Fruit fly (Drosophila melanogaster) whole organism, embryonic: Measurements from ENCODE around the gene Ogdh.

ENCODE experiments used
- Aef1 ChIP-seq: fragments of 200-800 bp; sonication (Bioruptor generic); IDR thresholded peaks from 3 replicates; pipeline ENCODE4 v1.3.6; 2022; ENCODE audit warnings: missing biosample characterization, missing genetic modification characterization
- Bteb2 ChIP-seq: fragments of 200-800 bp; sonication (Bioruptor generic); optimal IDR thresholded peaks from 2 replicates; lab custom pipeline; 2016; ENCODE audit warnings: missing biosample characterization, missing genetic modification characterization
- CG1024 ChIP-seq: fragments of 200-800 bp; sonication (Bioruptor generic); IDR thresholded peaks from 2 replicates; pipeline ENCODE4 v1.3.6; 2022; ENCODE audit warnings: missing biosample characterization, missing genetic modification characterization
- CG10543 ChIP-seq: fragments of 200-800 bp; sonication (Bioruptor generic); optimal IDR thresholded peaks from 3 replicates; lab custom pipeline; 2017; ENCODE audit warnings: missing biosample characterization, mild to moderate bottlenecking, missing genetic modification characterization, moderate library complexity
- CG1647 ChIP-seq: fragments of 200-800 bp; sonication (Bioruptor generic); optimal IDR thresholded peaks from 3 replicates; lab custom pipeline; 2016; ENCODE audit warnings: missing biosample characterization, missing genetic modification characterization
- CG16813 ChIP-seq: fragments of 200-800 bp; sonication (Bioruptor generic); IDR thresholded peaks from 3 replicates; pipeline ENCODE4 v1.3.6; 2022; ENCODE audit warnings: missing biosample characterization, missing genetic modification characterization; ENCODE audit not compliant: partially characterized antibody
- CG16815 ChIP-seq: fragments of 200-800 bp; sonication (Bioruptor generic); optimal IDR thresholded peaks from 3 replicates; lab custom pipeline; 2017; ENCODE audit warnings: missing biosample characterization, mild to moderate bottlenecking, missing genetic modification characterization
- CG18619 ChIP-seq: fragments of 200-800 bp; sonication (Bioruptor generic); optimal IDR thresholded peaks from 3 replicates; lab custom pipeline; 2017; ENCODE audit warnings: missing biosample characterization, mild to moderate bottlenecking, missing genetic modification characterization
- CG3163 ChIP-seq: fragments of 200-800 bp; sonication (Bioruptor generic); optimal IDR thresholded peaks from 3 replicates; lab custom pipeline; 2016; ENCODE audit warnings: missing biosample characterization, missing genetic modification characterization
- CG32772 ChIP-seq: fragments of 200-800 bp; sonication (Bioruptor generic); IDR thresholded peaks from 2 replicates; pipeline ENCODE4 v1.3.6; 2022; ENCODE audit warnings: missing biosample characterization, missing genetic modification characterization
- CG33213 ChIP-seq: fragments of 200-800 bp; sonication (Bioruptor generic); optimal IDR thresholded peaks from 3 replicates; lab custom pipeline; 2016; ENCODE audit warnings: missing biosample characterization, missing genetic modification characterization
- CG33557 ChIP-seq: fragments of 200-800 bp; sonication (Bioruptor generic); optimal IDR thresholded peaks from 2 replicates; lab custom pipeline; 2019; ENCODE audit warnings: missing biosample characterization, mild to moderate bottlenecking, missing genetic modification characterization, moderate library complexity
- CkIIα-i1 ChIP-seq: fragments of 200-800 bp; sonication (Bioruptor generic); IDR thresholded peaks from 2 replicates; pipeline ENCODE4 v1.3.6; 2022; ENCODE audit warnings: missing biosample characterization, missing genetic modification characterization
- Dad ChIP-seq: fragments of 200-800 bp; sonication (Bioruptor generic); optimal IDR thresholded peaks from 3 replicates; lab custom pipeline; 2016; ENCODE audit warnings: missing biosample characterization, missing genetic modification characterization
- Dbx ChIP-seq: fragments of 200-800 bp; sonication (Bioruptor generic); IDR thresholded peaks from 3 replicates; pipeline ENCODE4 v1.3.6; 2022; ENCODE audit warnings: missing biosample characterization, missing genetic modification characterization
- Deaf1 ChIP-seq: fragments of 200-800 bp; optimal IDR thresholded peaks from 3 replicates; lab custom pipeline; 2019; ENCODE audit warnings: missing biosample characterization, mild to moderate bottlenecking, missing genetic modification characterization, moderate library complexity
- E2f1 ChIP-seq: fragments of 200-800 bp; sonication (Bioruptor generic); IDR thresholded peaks from 2 replicates; pipeline ENCODE4 v1.3.6; 2022; ENCODE audit warnings: missing biosample characterization, missing genetic modification characterization
- Eip74EF ChIP-seq, 2 experiments: fragments of 200-800 bp in 1 of 2; fragments of >200 bp in 1 of 2; sonication (Bioruptor generic) in 1 of 2; optimal IDR thresholded peaks; 2 replicates each; lab custom pipeline; 2017 to 2019; ENCODE audit warnings: missing biosample characterization in 2 of 2, missing genetic modification characterization in 2 of 2, mild to moderate bottlenecking in 1 of 2, moderate library complexity in 1 of 2
- Ets65A ChIP-seq: fragments of 200-800 bp; sonication (Bioruptor generic); peaks from one replicate; lab custom pipeline; 2016; ENCODE audit warnings: missing biosample characterization, missing genetic modification characterization
- Hey ChIP-seq: fragments of 200-800 bp; sonication (Bioruptor generic); optimal IDR thresholded peaks from 3 replicates; lab custom pipeline; 2018; ENCODE audit warnings: missing biosample characterization, mild to moderate bottlenecking, missing genetic modification characterization
- Mad ChIP-seq: fragments of 200-800 bp; sonication (Bioruptor generic); optimal IDR thresholded peaks from 2 replicates; lab custom pipeline; 2016; ENCODE audit warnings: missing biosample characterization, missing genetic modification characterization
- Ptx1 ChIP-seq: fragments of 200-800 bp; sonication (Bioruptor generic); IDR thresholded peaks from 2 replicates; pipeline ENCODE4 v1.3.6; 2022; ENCODE audit warnings: missing biosample characterization, missing genetic modification characterization
- Six4 ChIP-seq: fragments of 200-800 bp; sonication (Bioruptor generic); optimal IDR thresholded peaks from 2 replicates; lab custom pipeline; 2016; ENCODE audit warnings: missing biosample characterization, missing genetic modification characterization
- Stat92E ChIP-seq, 3 experiments: fragments of >200 bp in 2 of 3; fragments of 200-800 bp in 1 of 3; sonication (Bioruptor generic) in 1 of 3; optimal IDR thresholded peaks; 2 replicates each; lab custom pipeline; 2017 to 2019; ENCODE audit warnings: missing biosample characterization in 3 of 3, missing genetic modification characterization in 3 of 3, mild to moderate bottlenecking in 1 of 3, moderate library complexity in 1 of 3
- ap ChIP-seq: fragments of 200-800 bp; sonication (Bioruptor generic); IDR thresholded peaks from 2 replicates; pipeline ENCODE4 v1.3.6; 2022; ENCODE audit warnings: missing biosample characterization, missing genetic modification characterization
- ato ChIP-seq: fragments of 200-800 bp; sonication (Bioruptor generic); IDR thresholded peaks from 2 replicates; pipeline ENCODE4 v1.3.6; 2022; ENCODE audit warnings: missing biosample characterization, missing genetic modification characterization; ENCODE audit not compliant: partially characterized antibody
- br ChIP-seq: fragments of >200 bp; optimal IDR thresholded peaks from 2 replicates; lab custom pipeline; 2017
- caup ChIP-seq: fragments of 200-800 bp; sonication (Bioruptor generic); optimal IDR thresholded peaks from 3 replicates; lab custom pipeline; 2017; ENCODE audit warnings: missing biosample characterization, mild to moderate bottlenecking, missing genetic modification characterization, moderate library complexity; ENCODE audit not compliant: severe bottlenecking
- ci ChIP-seq: fragments of 200-800 bp; sonication (Bioruptor generic); IDR thresholded peaks from 3 replicates; pipeline ENCODE4 v1.3.6; 2022; ENCODE audit warnings: missing biosample characterization, missing genetic modification characterization
- cwo ChIP-seq: fragments of 200-800 bp; sonication (Bioruptor generic); optimal IDR thresholded peaks from 3 replicates; lab custom pipeline; 2017; ENCODE audit warnings: missing biosample characterization, missing genetic modification characterization, mild to moderate bottlenecking, moderate library complexity, missing genetic modification reagents
- dysf ChIP-seq: fragments of 200-800 bp; sonication (Bioruptor generic); IDR thresholded peaks from 3 replicates; pipeline ENCODE4 v1.3.6; 2022; ENCODE audit warnings: missing biosample characterization, missing genetic modification characterization
- ems ChIP-seq: fragments of 200-800 bp; sonication (Bioruptor generic); optimal IDR thresholded peaks from 3 replicates; lab custom pipeline; 2016; ENCODE audit warnings: missing biosample characterization, missing genetic modification characterization
- grn ChIP-seq: fragments of 200-800 bp; sonication (Bioruptor generic); optimal IDR thresholded peaks from 3 replicates; lab custom pipeline; 2017; ENCODE audit warnings: missing biosample characterization, missing genetic modification characterization
- her ChIP-seq: fragments of 200-800 bp; sonication (Bioruptor generic); optimal IDR thresholded peaks from 2 replicates; lab custom pipeline; 2016; ENCODE audit warnings: missing biosample characterization, missing genetic modification characterization
- jigr1 ChIP-seq: fragments of 200-800 bp; sonication (Bioruptor generic); IDR thresholded peaks from 3 replicates; pipeline ENCODE4 v1.3.6; 2022; ENCODE audit warnings: missing biosample characterization, missing genetic modification characterization
- jing ChIP-seq: fragments of 200-800 bp; sonication (Bioruptor generic); optimal IDR thresholded peaks from 2 replicates; lab custom pipeline; 2018; ENCODE audit warnings: missing biosample characterization, mild to moderate bottlenecking, missing genetic modification characterization
- klu ChIP-seq: fragments of 200-800 bp; sonication (Bioruptor generic); IDR thresholded peaks from 2 replicates; pipeline ENCODE4 v1.3.6; 2022; ENCODE audit warnings: missing biosample characterization, missing genetic modification characterization
- kni ChIP-seq: fragments of 200-800 bp; sonication (Bioruptor generic); optimal IDR thresholded peaks from 3 replicates; lab custom pipeline; 2017; ENCODE audit warnings: mild to moderate bottlenecking, missing biosample characterization, missing genetic modification reagents, missing genetic modification characterization
- lilli ChIP-seq: fragments of 200-800 bp; sonication (Bioruptor generic); optimal IDR thresholded peaks from 3 replicates; lab custom pipeline; 2016; ENCODE audit warnings: missing biosample characterization, missing genetic modification characterization
- maf-S ChIP-seq: fragments of 200-800 bp; sonication (Bioruptor generic); optimal IDR thresholded peaks from 2 replicates; lab custom pipeline; 2016; ENCODE audit warnings: missing biosample characterization, missing genetic modification characterization
- odd ChIP-seq: fragments of 200-800 bp; sonication (Bioruptor generic); optimal IDR thresholded peaks from 2 replicates; lab custom pipeline; 2017; ENCODE audit warnings: missing biosample characterization, mild to moderate bottlenecking, missing genetic modification characterization
- pan ChIP-seq, 4 experiments: fragments of >200 bp in 3 of 4; fragments of 200-800 bp in 1 of 4; sonication (Bioruptor generic) in 1 of 4; optimal IDR thresholded peaks in 3 of 4; IDR thresholded peaks in 1 of 4; 2 replicates each; pipeline versions ENCODE4 v1.3.6 to Lab custom; 2017 to 2022; ENCODE audit warnings: missing biosample characterization in 2 of 4, missing genetic modification characterization in 2 of 4, mixed read lengths in 1 of 4
- pros ChIP-seq: fragments of 200-800 bp; sonication (Bioruptor generic); optimal IDR thresholded peaks from 3 replicates; lab custom pipeline; 2019; ENCODE audit warnings: missing biosample characterization, mild to moderate bottlenecking, missing genetic modification characterization, moderate library complexity
- stwl ChIP-seq: fragments of 200-800 bp; sonication (Bioruptor generic); optimal IDR thresholded peaks from 3 replicates; lab custom pipeline; 2018; ENCODE audit warnings: missing biosample characterization, mild to moderate bottlenecking, missing genetic modification characterization, moderate library complexity
- tap ChIP-seq: fragments of 200-800 bp; optimal IDR thresholded peaks from 3 replicates; lab custom pipeline; 2019; ENCODE audit warnings: missing biosample characterization, mild to moderate bottlenecking, missing genetic modification characterization, moderate library complexity
- twi ChIP-seq: fragments of 200-800 bp; optimal IDR thresholded peaks from 2 replicates; lab custom pipeline; 2019; ENCODE audit warnings: missing biosample characterization, mild to moderate bottlenecking, missing genetic modification characterization, moderate library complexity
- tx ChIP-seq: fragments of 200-800 bp; sonication (Bioruptor generic); optimal IDR thresholded peaks from 2 replicates; lab custom pipeline; 2016; ENCODE audit warnings: missing biosample characterization, missing genetic modification characterization
- vnd ChIP-seq: fragments of 200-800 bp; sonication (Bioruptor generic); IDR thresholded peaks from 3 replicates; pipeline ENCODE4 v1.3.6; 2022; ENCODE audit warnings: missing biosample characterization, missing genetic modification characterization; ENCODE audit not compliant: partially characterized antibody
- zen ChIP-seq: fragments of 200-800 bp; sonication (Bioruptor generic); optimal IDR thresholded peaks from 3 replicates; lab custom pipeline; 2018; ENCODE audit warnings: missing biosample characterization, mild to moderate bottlenecking, missing genetic modification characterization, moderate library complexity
- zfh2 ChIP-seq: fragments of 200-800 bp; sonication (Bioruptor generic); optimal IDR thresholded peaks from 2 replicates; lab custom pipeline; 2016; ENCODE audit warnings: missing biosample characterization, missing genetic modification characterization

The Ogdh gene

dm6 chr3L:16969652-16970109 is 15.1 kb downstream of the Ogdh start, which contains the start of gene Exn (continued):
- TF ChIP-seq CG18619 (no peak), vnd (GFP tag; lab: Robert Waterston, UW) (0 out of 3 replicates have a peak, but pooled peaks have one; percentile 34), Hey (tag; lab: Kevin White, UChicago) (no peak), lilli (GFP tag; lab: Kevin White, UChicago) (no peak), ci (GFP tag; lab: Robert Waterston, UW) (peak; percentile 80), Aef1 (no peak), jing (GFP tag; lab: Kevin White, UChicago) (no peak), cwo (GFP tag; lab: Kevin White, UChicago) (peak; percentile 59), dysf (0 out of 3 replicates have a peak, but pooled peaks have one; percentile 22), Stat92E (GFP tag; optimal IDR thresholded peaks at IDR 0.05; lab: Kevin White, UChicago) (no peak), CG3163 (GFP tag; lab: Kevin White, UChicago) (no peak), CG33557 (no peak), Eip74EF (GFP tag; optimal IDR thresholded peaks at IDR 0.05; lab: Kevin White, UChicago) (no peak), jigr1 (GFP tag; lab: Robert Waterston, UW) (no peak), pros (GFP tag; lab: Kevin White, UChicago) (peak; percentile 38), Dbx (peak; percentile 47; the same call in 1 of the 3 replicates), odd (GFP tag; lab: Kevin White, UChicago) (peak; percentile 34), ap (GFP tag; lab: Robert Waterston, UW) (no peak), ems (GFP tag; lab: Kevin White, UChicago) (no peak), br (no peak), Mad (no peak), CkIIα-i1 (GFP tag; lab: Robert Waterston, UW) (no peak), CG16813 (no peak), CG10543 (GFP tag; lab: Kevin White, UChicago) (peak; percentile 85), Ets65A (no peak), CG32772 (GFP tag; lab: Robert Waterston, UW) (no peak), ato (no peak), klu (GFP tag; lab: Robert Waterston, UW) (no peak), tap (tag; lab: Kevin White, UChicago) (peak; percentile 23), CG1024 (no peak; the same call in 1 of the 2 replicates), tx (no peak), her (GFP tag; lab: Kevin White, UChicago) (peak; percentile 43), CG1647 (GFP tag; lab: Kevin White, UChicago) (no peak), Deaf1 (tag; lab: Kevin White, UChicago) (peak; percentile 99), caup (peak; percentile 59), Dad (GFP tag; lab: Kevin White, UChicago) (peak; percentile 21), CG16815 (GFP tag; lab: Kevin White, UChicago) (no peak), E2f1 (GFP tag; lab: Robert Waterston, UW) (no peak), pan (optimal IDR thresholded peaks at IDR 0.05; lab: Kevin White, UChicago) (no peak), pan (GFP tag; optimal IDR thresholded peaks at IDR 0.05 in 1 of 2, IDR thresholded peaks at IDR 0.05 in 1 of 2) (peak in 1 of 2 experiments; percentile 58), Six4 (GFP tag; lab: Kevin White, UChicago) (no peak), Ptx1 (no peak), Bteb2 (GFP tag; lab: Kevin White, UChicago) (no peak), CG33213 (GFP tag; lab: Kevin White, UChicago) (no peak), zfh2 (GFP tag; lab: Kevin White, UChicago) (no peak), grn (GFP tag; lab: Kevin White, UChicago) (peak; percentile 65), kni (GFP tag; lab: Kevin White, UChicago) (peak; percentile 47), twi (no peak), maf-S (GFP tag; lab: Kevin White, UChicago) (no peak), stwl (tag; lab: Kevin White, UChicago) (no peak), zen (tag; lab: Kevin White, UChicago) (no peak)
